Worm (Caenorhabditis elegans) whole organism, late embryonic: ENCODE results near the gene nas-29.

Experiments used
- ama-1 ChIP-seq: fragments of 150-350 bp; optimal IDR thresholded peaks from 2 replicates; lab custom pipeline; 2014
- gmeb-2 ChIP-seq: sonication (generic microtip); optimal IDR thresholded peaks from 2 replicates; lab custom pipeline; 2016; ENCODE audit warnings: missing genetic modification characterization, inconsistent platforms, missing compliant biosample characterization
- nhr-11 ChIP-seq: fragments of 150-350 bp; optimal IDR thresholded peaks from 2 replicates; lab custom pipeline; 2014; ENCODE audit warnings: missing biosample characterization, missing genetic modification characterization
- pha-2 ChIP-seq: sonication (generic microtip); optimal IDR thresholded peaks from 2 replicates; lab custom pipeline; 2017; ENCODE audit warnings: mild to moderate bottlenecking, missing genetic modification characterization, missing compliant biosample characterization
- pha-4 ChIP-seq: fragments of 150-350 bp; optimal IDR thresholded peaks from 2 replicates; lab custom pipeline; 2018; ENCODE audit warnings: missing biosample characterization, missing genetic modification reagents, missing genetic modification characterization
- pqm-1 ChIP-seq: sonication (generic microtip); optimal IDR thresholded peaks from 2 replicates; lab custom pipeline; 2016; ENCODE audit warnings: missing genetic modification characterization, missing compliant biosample characterization

ce11 chrII:5174370-5174769, 32.5 kb upstream of the nas-29 start, which contains the start of gene C27D6.3:
- TF ChIP-seq pqm-1 (tag; lab: Kevin White, UChicago) (no peak), pha-2 (tag; lab: Kevin White, UChicago) (no peak), ama-1 (lab: Kevin White, UChicago) (no peak), gmeb-2 (tag; lab: Kevin White, UChicago) (no peak), nhr-11 (tag; lab: Kevin White, UChicago) (no peak), pha-4 (no peak)
